Worm (Caenorhabditis elegans) whole organism, mixed stage, embryonic: ENCODE measurements around the gene pars-1.
A peak's percentile ranks its signal among the peaks of the same experiment; 100 is the strongest.

ENCODE experiments used
- bed-3 ChIP-seq: fragments of 200-800 bp; sonication (Bioruptor generic); optimal IDR thresholded peaks from 3 replicates; lab custom pipeline; 2018; ENCODE audit warnings: mild to moderate bottlenecking, missing genetic modification characterization, moderate library complexity, missing compliant biosample characterization
- blmp-1 ChIP-seq: fragments of 150-350 bp; optimal IDR thresholded peaks from 2 replicates; lab custom pipeline; 2014; ENCODE audit warnings: missing biosample characterization, missing genetic modification characterization
- ceh-39 ChIP-seq: fragments of 150-350 bp; optimal IDR thresholded peaks from 2 replicates; lab custom pipeline; 2014; ENCODE audit warnings: missing biosample characterization, missing genetic modification characterization
- ceh-43 ChIP-seq: fragments of 200-800 bp; sonication (Bioruptor generic); optimal IDR thresholded peaks from 2 replicates; lab custom pipeline; 2018; ENCODE audit warnings: mild to moderate bottlenecking, missing genetic modification characterization, moderate library complexity, missing compliant biosample characterization
- ceh-83 ChIP-seq: fragments of 200-800 bp; sonication (Bioruptor generic); optimal IDR thresholded peaks from 2 replicates; lab custom pipeline; 2018; ENCODE audit warnings: mild to moderate bottlenecking, missing genetic modification characterization, missing compliant biosample characterization
- ces-1 ChIP-seq: fragments of 150-350 bp; optimal IDR thresholded peaks from 2 replicates; lab custom pipeline; 2014; ENCODE audit warnings: missing biosample characterization, missing genetic modification reagents, missing genetic modification characterization
- cnd-1 ChIP-seq: fragments of 200-800 bp; sonication (Bioruptor generic); optimal IDR thresholded peaks from 2 replicates; lab custom pipeline; 2018; ENCODE audit warnings: mild to moderate bottlenecking, missing genetic modification characterization, missing compliant biosample characterization
- drap-1 ChIP-seq: fragments of 200-800 bp; sonication (Bioruptor generic); optimal IDR thresholded peaks from 3 replicates; lab custom pipeline; 2018; ENCODE audit warnings: mild to moderate bottlenecking, missing genetic modification characterization, missing compliant biosample characterization
- elt-1 ChIP-seq: sonication (generic microtip); optimal IDR thresholded peaks from 2 replicates; lab custom pipeline; 2017; ENCODE audit warnings: missing genetic modification characterization, mild to moderate bottlenecking, missing compliant biosample characterization, antibody characterized with exemption, moderate library complexity, borderline replicate concordance; ENCODE audit not compliant: insufficient read depth
- elt-3 ChIP-seq: fragments of 150-350 bp; optimal IDR thresholded peaks from 2 replicates; lab custom pipeline; 2014; ENCODE audit warnings: missing biosample characterization, missing genetic modification characterization
- flh-1 ChIP-seq: fragments of 200-800 bp; sonication (Bioruptor generic); optimal IDR thresholded peaks from 2 replicates; lab custom pipeline; 2018; ENCODE audit warnings: mild to moderate bottlenecking, missing genetic modification characterization, moderate library complexity, missing compliant biosample characterization
- hlh-1 ChIP-seq: fragments of 150-350 bp; optimal IDR thresholded peaks from 2 replicates; lab custom pipeline; 2014; ENCODE audit warnings: missing biosample characterization, missing genetic modification reagents, missing genetic modification characterization
- lin-13 ChIP-seq: fragments of 150-350 bp; optimal IDR thresholded peaks from 2 replicates; lab custom pipeline; 2014; ENCODE audit warnings: missing biosample characterization, missing genetic modification characterization
- lin-32 ChIP-seq: fragments of 200-800 bp; sonication (Bioruptor generic); optimal IDR thresholded peaks from 2 replicates; lab custom pipeline; 2018; ENCODE audit warnings: mild to moderate bottlenecking, missing genetic modification characterization, missing compliant biosample characterization
- lsy-2 ChIP-seq: fragments of 150-350 bp; optimal IDR thresholded peaks from 2 replicates; lab custom pipeline; 2014; ENCODE audit warnings: missing biosample characterization, missing genetic modification characterization
- mab-5 ChIP-seq: fragments of 150-350 bp; optimal IDR thresholded peaks from 2 replicates; lab custom pipeline; 2014; ENCODE audit warnings: missing biosample characterization, missing genetic modification characterization
- mep-1 ChIP-seq: fragments of 150-350 bp; optimal IDR thresholded peaks from 2 replicates; lab custom pipeline; 2017; ENCODE audit warnings: missing biosample characterization, missing genetic modification reagents, missing genetic modification characterization, inconsistent platforms
- nhr-12 ChIP-seq: fragments of 150-350 bp; optimal IDR thresholded peaks from 2 replicates; lab custom pipeline; 2014; ENCODE audit warnings: missing biosample characterization, missing genetic modification characterization
- nhr-2 ChIP-seq: fragments of 150-350 bp; optimal IDR thresholded peaks from 2 replicates; lab custom pipeline; 2014; ENCODE audit warnings: missing biosample characterization, missing genetic modification characterization
- nhr-237 ChIP-seq: fragments of 150-350 bp; optimal IDR thresholded peaks from 2 replicates; lab custom pipeline; 2014; ENCODE audit warnings: missing biosample characterization, missing genetic modification characterization
- nhr-28 ChIP-seq: fragments of 150-350 bp; optimal IDR thresholded peaks from 2 replicates; lab custom pipeline; 2014; ENCODE audit warnings: missing biosample characterization, missing genetic modification characterization
- nhr-76 ChIP-seq: sonication (generic microtip); optimal IDR thresholded peaks from 2 replicates; lab custom pipeline; 2017; ENCODE audit warnings: missing biosample characterization, missing genetic modification characterization
- pha-4 ChIP-seq: fragments of 150-350 bp; optimal IDR thresholded peaks from 2 replicates; lab custom pipeline; 2018; ENCODE audit warnings: missing biosample characterization, missing genetic modification reagents, missing genetic modification characterization
- sem-2 ChIP-seq: fragments of 200-800 bp; sonication (Bioruptor generic); optimal IDR thresholded peaks from 2 replicates; lab custom pipeline; 2018; ENCODE audit warnings: mild to moderate bottlenecking, missing genetic modification characterization, missing compliant biosample characterization
- snpc-4 ChIP-seq: fragments of 150-350 bp; optimal IDR thresholded peaks from 2 replicates; lab custom pipeline; 2014; ENCODE audit warnings: missing biosample characterization, missing genetic modification characterization
- sptf-1 ChIP-seq: sonication (generic microtip); optimal IDR thresholded peaks from 2 replicates; lab custom pipeline; 2017; ENCODE audit warnings: mild to moderate bottlenecking, missing genetic modification characterization, moderate library complexity, missing compliant biosample characterization
- tbx-8 ChIP-seq: fragments of 200-800 bp; sonication (Bioruptor generic); optimal IDR thresholded peaks from 2 replicates; lab custom pipeline; 2018; ENCODE audit warnings: mild to moderate bottlenecking, missing genetic modification characterization, moderate library complexity, missing compliant biosample characterization
- unc-120 ChIP-seq: sonication (generic microtip); optimal IDR thresholded peaks from 2 replicates; lab custom pipeline; 2017; ENCODE audit warnings: missing genetic modification characterization, missing compliant biosample characterization; ENCODE audit not compliant: poor library complexity, severe bottlenecking
- zip-8 ChIP-seq: fragments of 150-350 bp; optimal IDR thresholded peaks from 2 replicates; lab custom pipeline; 2014; ENCODE audit warnings: missing biosample characterization, missing genetic modification characterization
- ztf-11 ChIP-seq: fragments of 150-350 bp; optimal IDR thresholded peaks from 2 replicates; lab custom pipeline; 2014; ENCODE audit warnings: missing biosample characterization, missing genetic modification characterization

Gene pars-1

DNA sequence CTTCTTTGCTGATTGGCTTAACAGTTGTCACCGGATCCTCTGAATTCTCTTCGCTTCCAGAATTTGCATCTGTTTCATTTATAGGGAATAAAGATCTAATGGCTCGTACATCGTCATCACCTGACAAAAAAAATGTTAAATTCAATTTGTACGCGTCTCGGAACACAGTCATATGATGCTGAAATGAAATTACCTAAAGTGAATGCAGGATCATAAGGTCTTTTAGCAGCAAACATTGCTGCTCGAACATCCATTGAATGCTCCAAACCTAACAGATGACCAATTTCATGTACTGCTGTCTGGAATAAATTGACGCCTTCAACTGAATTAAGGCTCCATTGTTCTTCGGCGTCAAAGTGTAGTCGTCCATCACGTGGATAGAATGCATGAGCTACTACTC, 7.6 kb downstream of the pars-1 start:
- TF ChIP-seq mep-1 (tag; lab: Kevin White, UChicago): no peak
- no peak for TF ChIP-seq nhr-237 (tag; lab: Kevin White, UChicago)
- no peak for TF ChIP-seq hlh-1 (tag; lab: Kevin White, UChicago)
- TF ChIP-seq ztf-11: no peak
- no peak for TF ChIP-seq lsy-2 (tag; lab: Kevin White, UChicago)
- TF ChIP-seq unc-120 (tag; lab: Kevin White, UChicago): no peak
- TF ChIP-seq elt-3 (tag; lab: Kevin White, UChicago): no peak
- no peak for TF ChIP-seq ceh-39 (tag; lab: Kevin White, UChicago)

DNA sequence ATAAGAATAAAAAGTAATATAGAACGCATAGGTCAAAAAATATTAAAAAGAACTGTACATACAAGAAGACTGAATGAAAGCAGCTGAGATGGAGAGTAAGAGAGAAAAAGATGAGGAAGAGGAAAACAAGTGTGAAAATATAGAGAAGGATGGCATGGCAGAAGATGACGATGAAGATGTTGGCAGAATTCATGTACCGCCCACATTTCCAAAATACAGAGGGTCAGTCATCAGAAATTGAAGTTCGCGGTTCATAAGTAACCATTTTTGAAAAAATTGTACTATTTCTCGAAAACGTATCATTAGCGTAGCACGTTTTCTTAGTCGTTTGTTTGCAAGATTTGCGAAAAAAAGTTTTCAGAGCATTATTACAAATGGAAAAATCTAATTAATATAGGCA, 8.9 kb downstream of the pars-1 start, which contains the start of gene zmp-6:
zmp-6 (minus strand) TSS at position 101 of the 400 bp plus-strand sequence.
- TF ChIP-seq lsy-2 (tag; lab: Kevin White, UChicago) (no peak), lin-13 (tag; lab: Kevin White, UChicago) (no peak), mep-1 (tag; lab: Kevin White, UChicago) (no peak), pha-4 (tag; lab: Kevin White, UChicago) (no peak), mab-5 (no peak), tbx-8 (GFP tag; lab: Kevin White, UChicago) (no peak), bed-3 (no peak), lin-32 (GFP tag; lab: Kevin White, UChicago) (no peak), sem-2 (no peak), unc-120 (tag; lab: Kevin White, UChicago) (no peak), drap-1 (GFP tag; lab: Kevin White, UChicago) (no peak), nhr-12 (tag; lab: Kevin White, UChicago) (no peak), ztf-11 (no peak), snpc-4 (tag; lab: Kevin White, UChicago) (no peak), elt-1 (tag; lab: Kevin White, UChicago) (no peak), blmp-1 (tag; lab: Kevin White, UChicago) (no peak), ceh-43 (GFP tag; lab: Kevin White, UChicago) (no peak), nhr-76 (tag; lab: Kevin White, UChicago) (no peak), sptf-1 (tag; lab: Kevin White, UChicago) (no peak)

DNA sequence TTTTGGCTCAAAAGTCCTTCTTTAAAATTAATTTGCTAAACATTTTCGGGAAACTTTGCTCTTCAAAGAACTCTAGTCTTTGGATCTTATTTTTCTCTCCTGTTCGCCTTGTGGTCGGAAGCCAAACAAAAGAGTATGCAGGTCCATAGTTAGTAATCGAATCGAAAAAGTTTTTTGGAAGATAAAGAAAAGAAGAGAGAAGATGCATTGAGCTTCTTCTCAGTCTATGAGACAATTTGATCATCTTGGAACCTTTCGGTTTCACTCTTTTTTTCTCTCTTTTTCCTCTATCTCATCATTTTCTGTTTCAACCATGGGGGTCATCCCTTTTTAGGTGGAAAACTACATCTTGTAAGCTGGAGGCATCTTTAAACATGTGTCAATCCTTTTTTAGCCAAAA, 14.8 kb downstream of the pars-1 start:
- no peak for TF ChIP-seq bed-3
- peak; percentile 81 for TF ChIP-seq ces-1 (GFP tag; lab: Kevin White, UChicago)
- TF ChIP-seq cnd-1: no peak

DNA sequence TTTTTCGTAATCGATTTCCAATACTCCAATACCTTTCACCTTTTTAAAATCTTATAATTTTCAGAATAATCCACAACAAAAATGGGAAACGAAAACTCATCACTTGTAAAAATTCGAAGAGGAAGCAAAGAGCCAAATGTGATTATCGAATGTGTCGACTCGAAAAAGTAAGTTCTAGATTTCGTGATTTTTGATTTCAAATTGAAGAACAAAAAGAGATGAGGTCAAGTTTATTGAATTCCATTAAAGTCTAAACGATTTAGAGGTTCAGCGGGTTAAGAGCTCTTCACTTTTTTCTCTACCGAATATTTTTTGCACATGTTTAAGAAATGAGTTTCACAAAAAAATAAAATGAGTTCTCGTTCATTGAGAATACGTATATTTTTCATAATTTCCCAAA, 20.1 kb downstream of the pars-1 start, which contains the start of gene B0361.4:
B0361.4 (plus strand) TSS at position 61 of the 400 bp plus-strand sequence.
- no peak for TF ChIP-seq nhr-2
- TF ChIP-seq nhr-28 (tag; lab: Kevin White, UChicago): no peak
- TF ChIP-seq ceh-83 (GFP tag; lab: Kevin White, UChicago): no peak

DNA sequence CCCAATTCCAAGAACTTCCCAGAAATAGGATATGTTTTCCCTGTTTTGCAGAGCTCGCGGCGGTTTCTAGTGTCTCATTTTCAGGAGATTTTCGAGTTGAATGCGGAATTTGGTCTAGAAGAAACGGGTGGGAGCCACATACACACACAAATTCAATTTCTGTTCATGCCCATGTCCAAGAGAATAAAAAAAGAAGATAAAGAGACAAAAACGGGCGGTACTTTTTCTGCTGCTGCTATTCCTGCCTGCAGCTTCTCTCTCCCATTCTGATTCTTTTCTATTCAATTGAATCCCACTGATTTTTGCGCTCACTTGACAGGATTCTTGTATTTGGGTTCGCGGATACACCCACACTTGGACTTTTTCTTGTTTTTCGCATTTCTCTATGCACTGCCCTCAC, 23.8 kb downstream of the pars-1 start:
- TF ChIP-seq bed-3 (no peak), lin-13 (tag; lab: Kevin White, UChicago) (no peak), nhr-237 (tag; lab: Kevin White, UChicago) (no peak), cnd-1 (no peak), ces-1 (GFP tag; lab: Kevin White, UChicago) (peak; percentile 34)

DNA sequence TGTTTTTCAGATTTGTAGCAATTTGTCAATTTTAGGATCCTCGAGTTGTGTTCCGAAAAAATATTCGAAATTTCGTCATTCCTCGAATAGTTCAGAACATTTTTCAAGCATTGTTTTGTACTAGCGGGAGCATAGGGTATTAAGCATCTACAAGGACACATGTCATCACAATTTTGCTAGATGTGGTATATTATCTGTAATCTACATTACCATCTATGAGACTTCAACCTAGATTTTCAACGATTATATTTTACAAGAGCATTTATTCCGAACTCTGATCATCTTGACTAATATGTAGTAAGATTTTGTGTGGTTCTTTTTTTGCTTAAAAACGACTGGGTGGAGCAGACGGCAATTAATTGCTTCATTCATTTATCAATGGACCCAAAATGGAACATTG, 24.2 kb downstream of the pars-1 start:
- TF ChIP-seq blmp-1 (tag; lab: Kevin White, UChicago): no peak
- no peak for TF ChIP-seq flh-1

DNA sequence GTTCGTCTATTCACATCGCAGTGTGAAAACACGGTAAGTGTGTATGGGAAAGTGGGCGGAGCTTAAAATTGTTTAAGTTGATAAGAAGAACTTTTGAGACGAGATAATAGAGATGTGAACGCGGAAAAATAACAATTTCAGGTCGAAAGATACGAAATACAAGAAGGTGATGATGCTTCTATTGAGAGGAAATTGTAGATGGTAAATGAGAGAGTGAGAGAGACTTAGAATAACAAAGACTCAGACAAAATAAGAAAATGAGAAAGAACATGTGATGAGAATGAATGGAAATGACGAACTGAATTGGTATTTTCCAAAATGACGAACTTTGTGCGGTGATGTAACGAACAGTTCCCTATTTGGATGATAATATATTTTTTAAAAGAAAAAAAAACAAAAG, 32.3 kb downstream of the pars-1 start:
- TF ChIP-seq blmp-1 (tag; lab: Kevin White, UChicago) (no peak), snpc-4 (tag; lab: Kevin White, UChicago) (no peak), ces-1 (GFP tag; lab: Kevin White, UChicago) (no peak), tbx-8 (GFP tag; lab: Kevin White, UChicago) (no peak), zip-8 (tag; lab: Kevin White, UChicago) (no peak), pha-4 (tag; lab: Kevin White, UChicago) (no peak), ztf-11 (no peak), ceh-43 (GFP tag; lab: Kevin White, UChicago) (no peak), nhr-237 (tag; lab: Kevin White, UChicago) (no peak), hlh-1 (tag; lab: Kevin White, UChicago) (no peak), lin-13 (tag; lab: Kevin White, UChicago) (no peak), unc-120 (tag; lab: Kevin White, UChicago) (no peak), ceh-83 (GFP tag; lab: Kevin White, UChicago) (no peak), sem-2 (no peak), elt-3 (tag; lab: Kevin White, UChicago) (no peak), nhr-28 (tag; lab: Kevin White, UChicago) (no peak), lin-32 (GFP tag; lab: Kevin White, UChicago) (no peak), nhr-12 (tag; lab: Kevin White, UChicago) (no peak)
